Fruit fly (Drosophila melanogaster) whole organism, embryonic: Measurements from ENCODE around the gene Obp19d.

Source experiments
- ATbp ChIP-seq: fragments of 200-800 bp; sonication (Bioruptor generic); optimal IDR thresholded peaks from 2 replicates; lab custom pipeline; 2017; ENCODE audit warnings: missing biosample characterization, mild to moderate bottlenecking, missing genetic modification characterization, missing genetic modification reagents
- Adf1 ChIP-seq: fragments of 200-800 bp; sonication (Bioruptor generic); IDR thresholded peaks from 2 replicates; pipeline ENCODE4 v1.3.6; 2022; ENCODE audit warnings: missing biosample characterization, missing genetic modification characterization
- Bteb2 ChIP-seq: fragments of 200-800 bp; sonication (Bioruptor generic); optimal IDR thresholded peaks from 2 replicates; lab custom pipeline; 2016; ENCODE audit warnings: missing biosample characterization, missing genetic modification characterization
- CG1024 ChIP-seq: fragments of 200-800 bp; sonication (Bioruptor generic); IDR thresholded peaks from 2 replicates; pipeline ENCODE4 v1.3.6; 2022; ENCODE audit warnings: missing biosample characterization, missing genetic modification characterization
- CG10366 ChIP-seq: fragments of 200-800 bp; sonication (Bioruptor generic); IDR thresholded peaks from 2 replicates; pipeline ENCODE4 v1.3.6; 2022; ENCODE audit warnings: missing biosample characterization, missing genetic modification characterization
- CG10979 ChIP-seq: fragments of 200-800 bp; sonication (Bioruptor generic); optimal IDR thresholded peaks from 2 replicates; lab custom pipeline; 2018; ENCODE audit warnings: missing biosample characterization, mild to moderate bottlenecking, missing genetic modification characterization, moderate library complexity
- CG11398 ChIP-seq: fragments of 200-800 bp; sonication (Bioruptor generic); optimal IDR thresholded peaks from 2 replicates; lab custom pipeline; 2016; ENCODE audit warnings: missing biosample characterization, missing genetic modification characterization
- CG11560 ChIP-seq: fragments of 200-800 bp; sonication (Bioruptor generic); IDR thresholded peaks from 3 replicates; pipeline ENCODE4 v1.3.6; 2022; ENCODE audit warnings: missing biosample characterization, missing genetic modification characterization
- CG11696 ChIP-seq: fragments of 200-800 bp; sonication (Bioruptor generic); IDR thresholded peaks from 2 replicates; pipeline ENCODE4 v1.3.6; 2022; ENCODE audit warnings: missing biosample characterization, missing genetic modification characterization
- CG12219 ChIP-seq: fragments of 200-800 bp; sonication (Bioruptor generic); optimal IDR thresholded peaks from 3 replicates; lab custom pipeline; 2018; ENCODE audit warnings: missing biosample characterization, mild to moderate bottlenecking, missing genetic modification characterization
- CG15601 ChIP-seq: fragments of 200-800 bp; sonication (Bioruptor generic); optimal IDR thresholded peaks from 3 replicates; lab custom pipeline; 2019; ENCODE audit warnings: missing biosample characterization, mild to moderate bottlenecking, missing genetic modification characterization, moderate library complexity
- CG1603 ChIP-seq: fragments of 200-800 bp; sonication (Bioruptor generic); optimal IDR thresholded peaks from 2 replicates; lab custom pipeline; 2019; ENCODE audit warnings: missing biosample characterization, mild to moderate bottlenecking, missing genetic modification characterization, moderate library complexity
- CG1792 ChIP-seq: fragments of 200-800 bp; sonication (Bioruptor generic); optimal IDR thresholded peaks from 2 replicates; lab custom pipeline; 2016; ENCODE audit warnings: missing biosample characterization, missing genetic modification characterization
- CG18619 ChIP-seq: fragments of 200-800 bp; sonication (Bioruptor generic); optimal IDR thresholded peaks from 3 replicates; lab custom pipeline; 2017; ENCODE audit warnings: missing biosample characterization, mild to moderate bottlenecking, missing genetic modification characterization
- CG2116 ChIP-seq: fragments of 200-800 bp; sonication (Bioruptor generic); optimal IDR thresholded peaks from 3 replicates; lab custom pipeline; 2018; ENCODE audit warnings: missing biosample characterization, mild to moderate bottlenecking, missing genetic modification characterization
- CG6175 ChIP-seq: fragments of 200-800 bp; sonication (Bioruptor generic); IDR thresholded peaks from 3 replicates; pipeline ENCODE4 v1.3.6; 2022; ENCODE audit warnings: missing biosample characterization, missing genetic modification characterization
- CG6765 ChIP-seq: fragments of 200-800 bp; sonication (Bioruptor generic); optimal IDR thresholded peaks from 3 replicates; lab custom pipeline; 2017; ENCODE audit warnings: missing biosample characterization, mild to moderate bottlenecking, missing genetic modification characterization
- CG7271 ChIP-seq: fragments of 200-800 bp; sonication (Bioruptor generic); optimal IDR thresholded peaks from 2 replicates; lab custom pipeline; 2018; ENCODE audit warnings: missing biosample characterization, mild to moderate bottlenecking, missing genetic modification characterization, moderate library complexity
- CG9609 ChIP-seq: fragments of 200-800 bp; sonication (Bioruptor generic); optimal IDR thresholded peaks from 3 replicates; lab custom pipeline; 2016; ENCODE audit warnings: missing biosample characterization, missing genetic modification characterization
- CG9932 ChIP-seq: fragments of 200-800 bp; sonication (Bioruptor generic); IDR thresholded peaks from 2 replicates; pipeline ENCODE4 v1.3.6; 2022; ENCODE audit warnings: missing biosample characterization, missing genetic modification characterization
- CkIIα-i1 ChIP-seq: fragments of 200-800 bp; sonication (Bioruptor generic); IDR thresholded peaks from 2 replicates; pipeline ENCODE4 v1.3.6; 2022; ENCODE audit warnings: missing biosample characterization, missing genetic modification characterization
- D19B ChIP-seq: fragments of 200-800 bp; sonication (Bioruptor generic); optimal IDR thresholded peaks from 2 replicates; lab custom pipeline; 2017; ENCODE audit warnings: missing biosample characterization, mild to moderate bottlenecking, missing genetic modification characterization
- Dip3 ChIP-seq: fragments of 200-800 bp; sonication (Bioruptor generic); optimal IDR thresholded peaks from 3 replicates; lab custom pipeline; 2016; ENCODE audit warnings: missing biosample characterization, missing genetic modification characterization
- Dll ChIP-seq: fragments of 200-800 bp; sonication (Bioruptor generic); IDR thresholded peaks from 4 replicates; pipeline ENCODE4 v1.3.6; 2022; ENCODE audit warnings: missing biosample characterization, missing genetic modification characterization; ENCODE audit not compliant: partially characterized antibody
- Dp ChIP-seq: fragments of 200-800 bp; sonication (Bioruptor generic); optimal IDR thresholded peaks from 2 replicates; lab custom pipeline; 2018; ENCODE audit warnings: missing biosample characterization, mild to moderate bottlenecking, missing genetic modification characterization, moderate library complexity
- E2f2 ChIP-seq: fragments of 200-800 bp; sonication (Bioruptor generic); IDR thresholded peaks from 2 replicates; pipeline ENCODE4 v1.3.6; 2022; ENCODE audit warnings: missing biosample characterization, missing genetic modification characterization
- ERR ChIP-seq: fragments of 200-800 bp; sonication (Bioruptor generic); optimal IDR thresholded peaks from 2 replicates; lab custom pipeline; 2016; ENCODE audit warnings: missing biosample characterization, missing genetic modification characterization
- HHEX ChIP-seq: fragments of 200-800 bp; sonication (Bioruptor generic); optimal IDR thresholded peaks from 3 replicates; lab custom pipeline; 2017; ENCODE audit warnings: missing biosample characterization, mild to moderate bottlenecking, missing genetic modification characterization, missing genetic modification reagents
- HLH4C ChIP-seq: fragments of 200-800 bp; sonication (Bioruptor generic); IDR thresholded peaks from 3 replicates; pipeline ENCODE4 v1.3.6; 2022; ENCODE audit warnings: missing biosample characterization, missing genetic modification characterization; ENCODE audit not compliant: partially characterized antibody
- Hr39 ChIP-seq: fragments of >200 bp; optimal IDR thresholded peaks from 2 replicates; lab custom pipeline; 2017
- Hsf ChIP-seq: fragments of 200-800 bp; sonication (Bioruptor generic); optimal IDR thresholded peaks from 3 replicates; lab custom pipeline; 2016; ENCODE audit warnings: missing biosample characterization, missing genetic modification characterization
- Mrtf ChIP-seq: fragments of 200-800 bp; sonication (Bioruptor generic); IDR thresholded peaks from 3 replicates; pipeline ENCODE4 v1.3.6; 2022; ENCODE audit warnings: missing biosample characterization, missing genetic modification characterization
- NK7.1 ChIP-seq: fragments of 200-800 bp; sonication (Bioruptor generic); optimal IDR thresholded peaks from 3 replicates; lab custom pipeline; 2016; ENCODE audit warnings: missing biosample characterization, missing genetic modification characterization
- Sox102F ChIP-seq: fragments of 200-800 bp; sonication (Bioruptor generic); optimal IDR thresholded peaks from 2 replicates; lab custom pipeline; 2018; ENCODE audit warnings: missing biosample characterization, mild to moderate bottlenecking, missing genetic modification characterization, moderate library complexity
- abd-A ChIP-seq: fragments of 200-800 bp; sonication (Bioruptor generic); optimal IDR thresholded peaks from 3 replicates; lab custom pipeline; 2019; ENCODE audit warnings: missing biosample characterization, mild to moderate bottlenecking, missing genetic modification characterization, moderate library complexity
- disco-r ChIP-seq: fragments of 200-800 bp; sonication (Bioruptor generic); optimal IDR thresholded peaks from 2 replicates; lab custom pipeline; 2016; ENCODE audit warnings: missing biosample characterization, missing genetic modification characterization
- fd3F ChIP-seq: fragments of 200-800 bp; sonication (Bioruptor generic); optimal IDR thresholded peaks from 2 replicates; lab custom pipeline; 2018; ENCODE audit warnings: missing biosample characterization, mild to moderate bottlenecking, missing genetic modification characterization, moderate library complexity
- jumu ChIP-seq: fragments of 200-800 bp; sonication (Bioruptor generic); optimal IDR thresholded peaks from 3 replicates; lab custom pipeline; 2016; ENCODE audit warnings: missing biosample characterization, missing genetic modification characterization
- kni ChIP-seq: fragments of 200-800 bp; sonication (Bioruptor generic); optimal IDR thresholded peaks from 3 replicates; lab custom pipeline; 2017; ENCODE audit warnings: mild to moderate bottlenecking, missing biosample characterization, missing genetic modification reagents, missing genetic modification characterization
- nerfin-2 ChIP-seq: fragments of 200-800 bp; sonication (Bioruptor generic); IDR thresholded peaks from 2 replicates; pipeline ENCODE4 v1.3.6; 2022; ENCODE audit warnings: missing biosample characterization, missing genetic modification characterization; ENCODE audit not compliant: partially characterized antibody
- oc ChIP-seq: fragments of 200-800 bp; sonication (Bioruptor generic); optimal IDR thresholded peaks from 2 replicates; lab custom pipeline; 2018; ENCODE audit warnings: missing biosample characterization, mild to moderate bottlenecking, missing genetic modification characterization, moderate library complexity
- otp ChIP-seq: fragments of 200-800 bp; sonication (Bioruptor generic); IDR thresholded peaks from 3 replicates; pipeline ENCODE4, ENCODE4 v1.3.6; 2022; ENCODE audit warnings: missing biosample characterization, missing genetic modification characterization
- peb ChIP-seq: fragments of 200-800 bp; sonication (Bioruptor generic); IDR thresholded peaks from 2 replicates; pipeline ENCODE4 v1.3.6; 2022; ENCODE audit warnings: missing biosample characterization, missing genetic modification characterization
- pita ChIP-seq: fragments of 200-800 bp; sonication (Bioruptor generic); optimal IDR thresholded peaks from 2 replicates; lab custom pipeline; 2017; ENCODE audit warnings: missing biosample characterization, mild to moderate bottlenecking, missing genetic modification characterization
- psq ChIP-seq: fragments of 200-800 bp; sonication (Bioruptor generic); optimal IDR thresholded peaks from 2 replicates; lab custom pipeline; 2017; ENCODE audit warnings: missing biosample characterization, missing genetic modification characterization
- row ChIP-seq: fragments of 200-800 bp; sonication (Bioruptor generic); IDR thresholded peaks from 3 replicates; pipeline ENCODE4 v1.3.6; 2022; ENCODE audit warnings: missing biosample characterization, missing genetic modification characterization
- sens ChIP-seq: fragments of 200-800 bp; sonication (Bioruptor generic); peaks from one replicate; lab custom pipeline; 2016; ENCODE audit warnings: missing biosample characterization, missing genetic modification characterization
- so ChIP-seq: fragments of 200-800 bp; sonication (Bioruptor generic); IDR thresholded peaks from 3 replicates; pipeline ENCODE4 v1.3.6; 2022; ENCODE audit warnings: missing biosample characterization, missing genetic modification characterization
- trh ChIP-seq: fragments of 200-800 bp; sonication (Bioruptor generic); optimal IDR thresholded peaks from 2 replicates; lab custom pipeline; 2016; ENCODE audit warnings: missing biosample characterization, missing genetic modification characterization
- wek ChIP-seq: fragments of 200-800 bp; sonication (Bioruptor generic); optimal IDR thresholded peaks from 3 replicates; lab custom pipeline; 2018; ENCODE audit warnings: missing biosample characterization, mild to moderate bottlenecking, missing genetic modification characterization, moderate library complexity

Gene Obp19d

dm6 chrX:20429482-20430204 is 10.2 kb downstream of the Obp19d start, which contains the start of the genes CG11710 and mal (continued):
- no peak for TF ChIP-seq pita (GFP tag; lab: Kevin White, UChicago)
- TF ChIP-seq ERR (GFP tag; lab: Kevin White, UChicago): no peak
- no peak for TF ChIP-seq wek (GFP tag; lab: Kevin White, UChicago)
- TF ChIP-seq Dip3 (GFP tag; lab: Kevin White, UChicago): peak; percentile 84
- TF ChIP-seq Hsf: peak; percentile 80
- peak; percentile 69 for TF ChIP-seq CG2116 (GFP tag; lab: Kevin White, UChicago)
- no peak for TF ChIP-seq kni
- TF ChIP-seq HHEX (GFP tag; lab: Kevin White, UChicago): no peak
- TF ChIP-seq disco-r: no peak
- peak; percentile 38 for TF ChIP-seq CG11398 (GFP tag; lab: Kevin White, UChicago)
- no peak for TF ChIP-seq CG1024 (GFP tag; lab: Robert Waterston, UW)
- TF ChIP-seq nerfin-2 (GFP tag; lab: Robert Waterston, UW): 0 out of 2 replicates have a peak, but pooled peaks have one; percentile 43
- peak; percentile 50; the same call in 1 of the 2 replicates for TF ChIP-seq CG10366 (GFP tag; lab: Robert Waterston, UW)
- TF ChIP-seq so: peak; percentile 45; the same call in 1 of the 3 replicates
- TF ChIP-seq ATbp: no peak
- TF ChIP-seq HLH4C (GFP tag; lab: Robert Waterston, UW): peak; percentile 51; the same call in 1 of the 3 replicates
- TF ChIP-seq CG11696 (GFP tag; lab: Robert Waterston, UW): no peak
- TF ChIP-seq CkIIα-i1 (GFP tag; lab: Robert Waterston, UW): no peak
- peak; percentile 95 for TF ChIP-seq sens (GFP tag; lab: Kevin White, UChicago)
- peak; percentile 68 for TF ChIP-seq CG1603
- TF ChIP-seq Adf1 (GFP tag; lab: Robert Waterston, UW): peak; percentile 48; the same call in 1 of the 2 replicates
- peak; percentile 47 for TF ChIP-seq Bteb2 (GFP tag; lab: Kevin White, UChicago)
- TF ChIP-seq fd3F: peak; percentile 64
- peak; percentile 39; the same call in 1 of the 2 replicates for TF ChIP-seq E2f2 (GFP tag; lab: Robert Waterston, UW)
- TF ChIP-seq CG11560 (tag; lab: Robert Waterston, UW): peak; percentile 86; the same call in 2 of the 3 replicates
- no peak for TF ChIP-seq CG18619 (GFP tag; lab: Kevin White, UChicago)
- peak; percentile 95 for TF ChIP-seq row (GFP tag; lab: Robert Waterston, UW)
- TF ChIP-seq CG6765 (GFP tag; lab: Kevin White, UChicago): peak; percentile 72
- peak; percentile 83 for TF ChIP-seq CG10979 (tag; lab: Kevin White, UChicago)
- peak; percentile 12 for TF ChIP-seq Dp
- TF ChIP-seq NK7.1 (GFP tag; lab: Kevin White, UChicago): peak; percentile 73
- no peak for TF ChIP-seq CG15601
- no peak for TF ChIP-seq Hr39 (lab: Kevin White, UChicago)
- no peak for TF ChIP-seq CG6175 (GFP tag; lab: Robert Waterston, UW)
- no peak for TF ChIP-seq abd-A (tag; lab: Kevin White, UChicago)
- TF ChIP-seq CG1792 (GFP tag; lab: Kevin White, UChicago): peak; percentile 49
- TF ChIP-seq peb (GFP tag; lab: Robert Waterston, UW): peak; percentile 61; the same call in 1 of the 2 replicates
- TF ChIP-seq trh (GFP tag; lab: Kevin White, UChicago): peak; percentile 48
- no peak for TF ChIP-seq otp (GFP tag; lab: Robert Waterston, UW)
- TF ChIP-seq CG9932: peak; percentile 78
- TF ChIP-seq Mrtf (GFP tag; lab: Robert Waterston, UW): peak; percentile 57; the same call in 1 of the 3 replicates
- TF ChIP-seq CG12219 (GFP tag; lab: Kevin White, UChicago): no peak
- no peak for TF ChIP-seq psq (GFP tag; lab: Kevin White, UChicago)
- no peak for TF ChIP-seq Sox102F (GFP tag; lab: Kevin White, UChicago)
- peak; percentile 62; the same call in 3 of the 4 replicates for TF ChIP-seq Dll (GFP tag; lab: Robert Waterston, UW)
- TF ChIP-seq CG7271 (tag; lab: Kevin White, UChicago): no peak
- peak; percentile 83 for TF ChIP-seq D19B
- TF ChIP-seq jumu (GFP tag; lab: Kevin White, UChicago): peak; percentile 53
- no peak for TF ChIP-seq oc (tag; lab: Kevin White, UChicago)
- peak; percentile 37 for TF ChIP-seq CG9609 (GFP tag; lab: Kevin White, UChicago)
